Fruit fly (Drosophila melanogaster) whole organism, prepupa: ENCODE data around the gene CG31687.

Source experiments
- CG11294 ChIP-seq: fragments of 200-800 bp; sonication (Bioruptor generic); IDR thresholded peaks from 2 replicates; pipeline ENCODE4 v1.3.6; 2022; ENCODE audit warnings: missing biosample characterization, missing genetic modification characterization
- CG3032 ChIP-seq: fragments of 200-800 bp; optimal IDR thresholded peaks from 2 replicates; lab custom pipeline; 2019; ENCODE audit warnings: missing biosample characterization, mild to moderate bottlenecking, missing genetic modification characterization, moderate library complexity
- CG4318 ChIP-seq: fragments of 200-800 bp; sonication (Bioruptor generic); optimal IDR thresholded peaks from 3 replicates; lab custom pipeline; 2017; ENCODE audit warnings: missing biosample characterization, mild to moderate bottlenecking, missing genetic modification characterization
- CG7368 ChIP-seq: fragments of 200-800 bp; sonication (Bioruptor generic); optimal IDR thresholded peaks from 3 replicates; lab custom pipeline; 2016; ENCODE audit warnings: missing biosample characterization, missing genetic modification characterization
- Eip93F ChIP-seq: fragments of 200-800 bp; sonication (Bioruptor generic); optimal IDR thresholded peaks from 2 replicates; lab custom pipeline; 2016; ENCODE audit warnings: missing biosample characterization, mild to moderate bottlenecking, missing genetic modification characterization
- Hr39 ChIP-seq: fragments of 200-800 bp; sonication (Bioruptor generic); optimal IDR thresholded peaks from 2 replicates; lab custom pipeline; 2016; ENCODE audit warnings: missing biosample characterization, missing genetic modification characterization
- Hr4 ChIP-seq: fragments of 200-800 bp; sonication (Bioruptor generic); optimal IDR thresholded peaks from 3 replicates; lab custom pipeline; 2016; ENCODE audit warnings: missing biosample characterization, missing genetic modification characterization
- Lpt ChIP-seq: fragments of 200-800 bp; sonication (Bioruptor generic); optimal IDR thresholded peaks from 3 replicates; lab custom pipeline; 2016; ENCODE audit warnings: missing biosample characterization, missing genetic modification characterization
- Sox102F ChIP-seq: fragments of 200-800 bp; sonication (Bioruptor generic); optimal IDR thresholded peaks from 2 replicates; lab custom pipeline; 2016; ENCODE audit warnings: missing biosample characterization, mild to moderate bottlenecking, missing genetic modification characterization
- dsx ChIP-seq: fragments of 200-800 bp; optimal IDR thresholded peaks from 3 replicates; lab custom pipeline; 2019; ENCODE audit warnings: missing biosample characterization, mild to moderate bottlenecking, missing genetic modification characterization, moderate library complexity; ENCODE audit not compliant: poor library complexity, severe bottlenecking
- esn ChIP-seq: fragments of 200-800 bp; sonication (Bioruptor generic); optimal IDR thresholded peaks from 2 replicates; lab custom pipeline; 2016; ENCODE audit warnings: missing biosample characterization, mild to moderate bottlenecking, missing genetic modification characterization, moderate library complexity
- vri ChIP-seq: fragments of 200-800 bp; sonication (Bioruptor generic); optimal IDR thresholded peaks from 3 replicates; lab custom pipeline; 2016; ENCODE audit warnings: missing biosample characterization, mild to moderate bottlenecking, missing genetic modification characterization

DNA sequence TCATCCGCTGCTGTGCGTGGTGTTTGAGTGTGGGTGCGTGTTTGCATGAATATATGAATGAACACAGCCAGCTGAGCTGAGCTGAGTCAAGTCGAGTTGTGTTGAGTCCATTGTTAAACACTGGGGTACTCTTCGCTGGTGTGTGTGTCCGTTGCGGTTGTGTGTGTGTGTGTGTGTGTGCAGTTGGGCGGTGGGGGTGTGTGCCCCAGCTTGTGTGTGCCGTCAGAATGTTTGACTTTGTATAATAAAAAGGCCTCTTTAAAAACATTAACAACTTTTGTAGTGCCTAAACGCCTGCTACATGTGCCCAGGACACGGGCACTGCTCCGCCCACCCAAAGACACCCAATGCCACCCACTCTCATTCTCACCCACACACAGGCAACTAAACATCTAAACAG, 11.6 kb upstream of the CG31687 start:
- TF ChIP-seq Eip93F (GFP tag; lab: Kevin White, UChicago), result no peak
- TF ChIP-seq CG7368 (GFP tag; lab: Kevin White, UChicago), result no peak
- TF ChIP-seq Sox102F (GFP tag; lab: Kevin White, UChicago), result no peak
- no peak for TF ChIP-seq Hr4 (GFP tag; lab: Kevin White, UChicago)
- no peak for TF ChIP-seq CG3032 (tag; lab: Kevin White, UChicago)
- TF ChIP-seq dsx (GFP tag; lab: Kevin White, UChicago), result no peak
- no peak for TF ChIP-seq Lpt (GFP tag; lab: Kevin White, UChicago)
- TF ChIP-seq vri (GFP tag; lab: Kevin White, UChicago), result no peak
- no peak for TF ChIP-seq CG4318 (GFP tag; lab: Kevin White, UChicago)
- no peak for TF ChIP-seq esn (GFP tag; lab: Kevin White, UChicago)
- no peak for TF ChIP-seq Hr39
- TF ChIP-seq CG11294 (GFP tag; lab: Robert Waterston, UW), result no peak
